Worm (Caenorhabditis elegans) whole organism, L4 larva: Measurements from ENCODE around the gene fkh-8.

Source experiments
- daf-12 ChIP-seq: fragments of 150-350 bp; optimal IDR thresholded peaks from 2 replicates; lab custom pipeline; 2014; ENCODE audit warnings: missing biosample characterization, missing genetic modification reagents, missing genetic modification characterization
- nhr-76 ChIP-seq: fragments of 150-350 bp; optimal IDR thresholded peaks from 2 replicates; lab custom pipeline; 2014; ENCODE audit warnings: missing biosample characterization, missing genetic modification characterization
- zip-2 ChIP-seq: fragments of 150-350 bp; optimal IDR thresholded peaks from 2 replicates; lab custom pipeline; 2014; ENCODE audit warnings: missing biosample characterization, missing genetic modification characterization

ce11 chrII:6158111-6158510 lies 33.1 kb downstream of the fkh-8 start:
- TF ChIP-seq daf-12, result no peak
- no peak for TF ChIP-seq nhr-76 (tag; lab: Kevin White, UChicago)
- TF ChIP-seq zip-2 (tag; lab: Kevin White, UChicago), result no peak
